Fruit fly (Drosophila melanogaster) whole organism, embryonic: Measurements from ENCODE around the gene CG6927.

Source experiments
- Adf1 ChIP-seq: fragments of 200-800 bp; sonication (Bioruptor generic); IDR thresholded peaks from 2 replicates; pipeline ENCODE4 v1.3.6; 2022; ENCODE audit warnings: missing biosample characterization, missing genetic modification characterization
- Antp ChIP-seq: fragments of 200-800 bp; sonication (Bioruptor generic); optimal IDR thresholded peaks from 3 replicates; lab custom pipeline; 2016; ENCODE audit warnings: missing biosample characterization, missing genetic modification characterization
- Atf3 ChIP-seq: fragments of 200-800 bp; sonication (Bioruptor generic); optimal IDR thresholded peaks from 3 replicates; lab custom pipeline; 2016; ENCODE audit warnings: missing biosample characterization, missing genetic modification characterization
- Bgb ChIP-seq: fragments of 200-800 bp; sonication (Bioruptor generic); IDR thresholded peaks from 2 replicates; pipeline ENCODE4 v1.3.6; 2022; ENCODE audit warnings: missing biosample characterization, missing genetic modification characterization; ENCODE audit not compliant: partially characterized antibody
- CG11723 ChIP-seq: fragments of 200-800 bp; sonication (Bioruptor generic); optimal IDR thresholded peaks from 2 replicates; lab custom pipeline; 2017; ENCODE audit warnings: missing biosample characterization, mild to moderate bottlenecking, missing genetic modification characterization
- CG13287 ChIP-seq: fragments of 200-800 bp; sonication (Bioruptor generic); IDR thresholded peaks from 2 replicates; pipeline ENCODE4 v1.3.6; 2022; ENCODE audit warnings: missing biosample characterization, missing genetic modification characterization; ENCODE audit not compliant: partially characterized antibody
- CG14050 ChIP-seq: fragments of 200-800 bp; sonication (Bioruptor generic); IDR thresholded peaks from 3 replicates; pipeline ENCODE4 v1.3.6; 2022; ENCODE audit warnings: missing biosample characterization, missing genetic modification characterization
- CG15479 ChIP-seq: fragments of 200-800 bp; sonication (Bioruptor generic); optimal IDR thresholded peaks from 3 replicates; lab custom pipeline; 2019; ENCODE audit warnings: missing biosample characterization, mild to moderate bottlenecking, missing genetic modification characterization, moderate library complexity
- CG16863 ChIP-seq: fragments of 200-800 bp; sonication (Bioruptor generic); optimal IDR thresholded peaks from 3 replicates; lab custom pipeline; 2016; ENCODE audit warnings: missing biosample characterization, missing genetic modification characterization
- CG17359 ChIP-seq: fragments of 200-800 bp; sonication (Bioruptor generic); optimal IDR thresholded peaks from 3 replicates; lab custom pipeline; 2018; ENCODE audit warnings: missing biosample characterization, mild to moderate bottlenecking, missing genetic modification characterization, moderate library complexity
- CG18262 ChIP-seq: fragments of 200-800 bp; optimal IDR thresholded peaks from 3 replicates; lab custom pipeline; 2019; ENCODE audit warnings: missing biosample characterization, mild to moderate bottlenecking, missing genetic modification characterization, moderate library complexity
- CG2712 ChIP-seq: fragments of 200-800 bp; optimal IDR thresholded peaks from 3 replicates; lab custom pipeline; 2019; ENCODE audit warnings: missing biosample characterization, mild to moderate bottlenecking, missing genetic modification characterization, moderate library complexity
- CG3281 ChIP-seq: fragments of 200-800 bp; sonication (Bioruptor generic); optimal IDR thresholded peaks from 3 replicates; lab custom pipeline; 2017; ENCODE audit warnings: missing biosample characterization, mild to moderate bottlenecking, missing genetic modification characterization
- CG4404 ChIP-seq: fragments of 200-800 bp; sonication (Bioruptor generic); IDR thresholded peaks from 2 replicates; pipeline ENCODE4 v1.3.6; 2022; ENCODE audit warnings: missing biosample characterization, missing genetic modification characterization
- CG4617 ChIP-seq: fragments of 200-800 bp; sonication (Bioruptor generic); optimal IDR thresholded peaks from 3 replicates; lab custom pipeline; 2016; ENCODE audit warnings: missing biosample characterization, missing genetic modification characterization, borderline replicate concordance
- CG4730 ChIP-seq: fragments of 200-800 bp; sonication (Bioruptor generic); IDR thresholded peaks from 2 replicates; pipeline ENCODE4 v1.3.6; 2022; ENCODE audit warnings: missing biosample characterization, missing genetic modification characterization
- CG6765 ChIP-seq: fragments of 200-800 bp; sonication (Bioruptor generic); optimal IDR thresholded peaks from 3 replicates; lab custom pipeline; 2017; ENCODE audit warnings: missing biosample characterization, mild to moderate bottlenecking, missing genetic modification characterization
- CkIIα-i1 ChIP-seq: fragments of 200-800 bp; sonication (Bioruptor generic); IDR thresholded peaks from 2 replicates; pipeline ENCODE4 v1.3.6; 2022; ENCODE audit warnings: missing biosample characterization, missing genetic modification characterization
- CrebB ChIP-seq: fragments of 200-800 bp; sonication (Bioruptor generic); optimal IDR thresholded peaks from 3 replicates; lab custom pipeline; 2018; ENCODE audit warnings: missing biosample characterization, mild to moderate bottlenecking, missing genetic modification characterization
- ERR ChIP-seq: fragments of 200-800 bp; sonication (Bioruptor generic); optimal IDR thresholded peaks from 2 replicates; lab custom pipeline; 2016; ENCODE audit warnings: missing biosample characterization, missing genetic modification characterization
- Fer3 ChIP-seq: fragments of 200-800 bp; sonication (Bioruptor generic); optimal IDR thresholded peaks from 2 replicates; lab custom pipeline; 2018; ENCODE audit warnings: missing biosample characterization, mild to moderate bottlenecking, missing genetic modification characterization, moderate library complexity
- HHEX ChIP-seq: fragments of 200-800 bp; sonication (Bioruptor generic); optimal IDR thresholded peaks from 3 replicates; lab custom pipeline; 2017; ENCODE audit warnings: missing biosample characterization, mild to moderate bottlenecking, missing genetic modification characterization, missing genetic modification reagents
- HmgZ ChIP-seq: fragments of 200-800 bp; sonication (Bioruptor generic); optimal IDR thresholded peaks from 2 replicates; lab custom pipeline; 2018; ENCODE audit warnings: missing biosample characterization, mild to moderate bottlenecking, missing genetic modification characterization
- MTF-1 ChIP-seq: fragments of 200-800 bp; sonication (Bioruptor generic); optimal IDR thresholded peaks from 2 replicates; lab custom pipeline; 2018; ENCODE audit warnings: missing biosample characterization, mild to moderate bottlenecking, missing genetic modification characterization, borderline replicate concordance
- Mrtf ChIP-seq: fragments of 200-800 bp; sonication (Bioruptor generic); IDR thresholded peaks from 3 replicates; pipeline ENCODE4 v1.3.6; 2022; ENCODE audit warnings: missing biosample characterization, missing genetic modification characterization
- NC2α ChIP-seq: fragments of 200-800 bp; sonication (Bioruptor generic); optimal IDR thresholded peaks from 2 replicates; lab custom pipeline; 2016; ENCODE audit warnings: missing biosample characterization, missing genetic modification characterization
- Nf-YA ChIP-seq: fragments of 200-800 bp; sonication (Bioruptor generic); IDR thresholded peaks from 2 replicates; pipeline ENCODE4 v1.3.6; 2022; ENCODE audit warnings: missing biosample characterization, missing genetic modification characterization
- Nf-YC ChIP-seq: fragments of 200-800 bp; optimal IDR thresholded peaks from 3 replicates; lab custom pipeline; 2019; ENCODE audit warnings: missing biosample characterization, mild to moderate bottlenecking, missing genetic modification characterization, moderate library complexity
- PHDP ChIP-seq: fragments of 200-800 bp; sonication (Bioruptor generic); optimal IDR thresholded peaks from 3 replicates; lab custom pipeline; 2018; ENCODE audit warnings: missing biosample characterization, mild to moderate bottlenecking, missing genetic modification characterization, moderate library complexity
- Sin3A ChIP-seq: fragments of >200 bp; optimal IDR thresholded peaks from 2 replicates; lab custom pipeline; 2018
- Six4 ChIP-seq: fragments of 200-800 bp; sonication (Bioruptor generic); optimal IDR thresholded peaks from 2 replicates; lab custom pipeline; 2016; ENCODE audit warnings: missing biosample characterization, missing genetic modification characterization
- bowl ChIP-seq: fragments of 200-800 bp; sonication (Bioruptor generic); IDR thresholded peaks from 2 replicates; pipeline ENCODE4 v1.3.6; 2022; ENCODE audit warnings: missing biosample characterization, missing genetic modification characterization
- crc ChIP-seq: fragments of 200-800 bp; sonication (Bioruptor generic); optimal IDR thresholded peaks from 2 replicates; lab custom pipeline; 2016; ENCODE audit warnings: missing biosample characterization, missing genetic modification characterization
- da ChIP-seq: fragments of 200-800 bp; sonication (Bioruptor generic); optimal IDR thresholded peaks from 2 replicates; lab custom pipeline; 2016; ENCODE audit warnings: missing biosample characterization, missing genetic modification characterization
- disco-r ChIP-seq: fragments of 200-800 bp; sonication (Bioruptor generic); optimal IDR thresholded peaks from 2 replicates; lab custom pipeline; 2016; ENCODE audit warnings: missing biosample characterization, missing genetic modification characterization
- dmrt99B ChIP-seq: fragments of 200-800 bp; sonication (Bioruptor generic); optimal IDR thresholded peaks from 2 replicates; lab custom pipeline; 2018; ENCODE audit warnings: missing biosample characterization, mild to moderate bottlenecking, missing genetic modification characterization, moderate library complexity
- maf-S ChIP-seq: fragments of 200-800 bp; sonication (Bioruptor generic); optimal IDR thresholded peaks from 2 replicates; lab custom pipeline; 2016; ENCODE audit warnings: missing biosample characterization, missing genetic modification characterization
- mld ChIP-seq: fragments of 200-800 bp; sonication (Bioruptor generic); IDR thresholded peaks from 3 replicates; pipeline ENCODE4 v1.3.6; 2022; ENCODE audit warnings: missing biosample characterization, missing genetic modification characterization; ENCODE audit not compliant: partially characterized antibody
- psq ChIP-seq: fragments of 200-800 bp; sonication (Bioruptor generic); optimal IDR thresholded peaks from 2 replicates; lab custom pipeline; 2017; ENCODE audit warnings: missing biosample characterization, missing genetic modification characterization
- scrt ChIP-seq: fragments of 200-800 bp; sonication (Bioruptor generic); optimal IDR thresholded peaks from 2 replicates; lab custom pipeline; 2018; ENCODE audit warnings: missing biosample characterization, mild to moderate bottlenecking, missing genetic modification characterization, moderate library complexity
- sna ChIP-seq: fragments of 200-800 bp; sonication (Bioruptor generic); IDR thresholded peaks from 2 replicates; pipeline ENCODE4 v1.3.6; 2022; ENCODE audit warnings: missing biosample characterization, missing genetic modification characterization; ENCODE audit not compliant: partially characterized antibody
- so ChIP-seq: fragments of 200-800 bp; sonication (Bioruptor generic); IDR thresholded peaks from 3 replicates; pipeline ENCODE4 v1.3.6; 2022; ENCODE audit warnings: missing biosample characterization, missing genetic modification characterization
- tin ChIP-seq: fragments of 200-800 bp; sonication (Bioruptor generic); optimal IDR thresholded peaks from 3 replicates; lab custom pipeline; 2016; ENCODE audit warnings: missing biosample characterization, missing genetic modification characterization
- tna ChIP-seq: fragments of 200-800 bp; sonication (Bioruptor generic); IDR thresholded peaks from 2 replicates; pipeline ENCODE4 v1.3.6; 2022; ENCODE audit warnings: missing biosample characterization, missing genetic modification characterization; ENCODE audit not compliant: partially characterized antibody
- ttk ChIP-seq: fragments of 200-800 bp; sonication (Bioruptor generic); IDR thresholded peaks from 2 replicates; pipeline ENCODE4 v2.1.2; 2022; ENCODE audit warnings: missing biosample characterization, missing genetic modification characterization
- tx ChIP-seq: fragments of 200-800 bp; sonication (Bioruptor generic); optimal IDR thresholded peaks from 2 replicates; lab custom pipeline; 2016; ENCODE audit warnings: missing biosample characterization, missing genetic modification characterization
- vfl ChIP-seq: fragments of 200-800 bp; sonication (Bioruptor generic); optimal IDR thresholded peaks from 2 replicates; lab custom pipeline; 2016; ENCODE audit warnings: missing biosample characterization, missing genetic modification characterization
- vvl ChIP-seq: fragments of 200-800 bp; sonication (Bioruptor generic); IDR thresholded peaks from 2 replicates; pipeline ENCODE4 v1.3.6; 2022; ENCODE audit warnings: missing biosample characterization, missing genetic modification characterization
- wek ChIP-seq: fragments of 200-800 bp; sonication (Bioruptor generic); optimal IDR thresholded peaks from 3 replicates; lab custom pipeline; 2018; ENCODE audit warnings: missing biosample characterization, mild to moderate bottlenecking, missing genetic modification characterization, moderate library complexity
- z ChIP-seq: fragments of 200-800 bp; sonication (Bioruptor generic); IDR thresholded peaks from 3 replicates; pipeline ENCODE4 v1.3.6; 2022; ENCODE audit warnings: missing biosample characterization, missing genetic modification characterization

The CG6927 gene

dm6 chrX:4930100-4931010 lies 23.7 kb downstream of the CG6927 start (continued):
- TF ChIP-seq PHDP (tag; lab: Kevin White, UChicago) (peak; percentile 38), CG4617 (peak; percentile 1), psq (no peak), ERR (peak; percentile 9), crc (GFP tag; lab: Kevin White, UChicago) (no peak), Atf3 (GFP tag; lab: Kevin White, UChicago) (no peak), CG13287 (GFP tag; lab: Robert Waterston, UW) (no peak), z (no peak), CG2712 (tag; lab: Kevin White, UChicago) (no peak), bowl (GFP tag; lab: Robert Waterston, UW) (no peak), dmrt99B (peak; percentile 43), wek (no peak), Nf-YA (no peak), mld (no peak), NC2α (GFP tag; lab: Kevin White, UChicago) (no peak), Mrtf (GFP tag; lab: Robert Waterston, UW) (no peak), CG17359 (peak; percentile 43), Nf-YC (tag; lab: Kevin White, UChicago) (no peak), da (GFP tag; lab: Kevin White, UChicago) (peak; percentile 3), ttk (GFP tag; lab: Robert Waterston, UW) (no peak), CG18262 (tag; lab: Kevin White, UChicago) (no peak), CG4730 (GFP tag; lab: Robert Waterston, UW) (no peak), CG15479 (GFP tag; lab: Kevin White, UChicago) (peak; percentile 42), CG16863 (GFP tag; lab: Kevin White, UChicago) (peak; percentile 28), HmgZ (tag; lab: Kevin White, UChicago) (no peak), CrebB (no peak), Six4 (GFP tag; lab: Kevin White, UChicago) (peak; percentile 51), vfl (GFP tag; lab: Kevin White, UChicago) (no peak), scrt (GFP tag; lab: Kevin White, UChicago) (no peak), vvl (GFP tag; lab: Robert Waterston, UW) (no peak), CkIIα-i1 (GFP tag; lab: Robert Waterston, UW) (no peak), disco-r (GFP tag; lab: Kevin White, UChicago) (no peak), Adf1 (GFP tag; lab: Robert Waterston, UW) (no peak), CG6765 (peak; percentile 14), sna (GFP tag; lab: Robert Waterston, UW) (no peak), HHEX (GFP tag; lab: Kevin White, UChicago) (no peak), tin (GFP tag; lab: Kevin White, UChicago) (peak; percentile 29), CG3281 (GFP tag; lab: Kevin White, UChicago) (peak; percentile 46), CG11723 (GFP tag; lab: Kevin White, UChicago) (peak; percentile 31), CG14050 (GFP tag; lab: Robert Waterston, UW) (no peak), Sin3A (lab: Kevin White, UChicago) (peak; percentile 29), Antp (GFP tag; lab: Kevin White, UChicago) (peak; percentile 21), tna (no peak), so (GFP tag; lab: Robert Waterston, UW) (no peak), CG4404 (no peak), maf-S (GFP tag; lab: Kevin White, UChicago) (peak; percentile 36), MTF-1 (GFP tag; lab: Kevin White, UChicago) (no peak), Bgb (no peak), tx (GFP tag; lab: Kevin White, UChicago) (no peak), Fer3 (tag; lab: Kevin White, UChicago) (no peak)
